Comparison of ENCODE assay signal across 1 fruit fly cellular context in the genomic region with DNA sequence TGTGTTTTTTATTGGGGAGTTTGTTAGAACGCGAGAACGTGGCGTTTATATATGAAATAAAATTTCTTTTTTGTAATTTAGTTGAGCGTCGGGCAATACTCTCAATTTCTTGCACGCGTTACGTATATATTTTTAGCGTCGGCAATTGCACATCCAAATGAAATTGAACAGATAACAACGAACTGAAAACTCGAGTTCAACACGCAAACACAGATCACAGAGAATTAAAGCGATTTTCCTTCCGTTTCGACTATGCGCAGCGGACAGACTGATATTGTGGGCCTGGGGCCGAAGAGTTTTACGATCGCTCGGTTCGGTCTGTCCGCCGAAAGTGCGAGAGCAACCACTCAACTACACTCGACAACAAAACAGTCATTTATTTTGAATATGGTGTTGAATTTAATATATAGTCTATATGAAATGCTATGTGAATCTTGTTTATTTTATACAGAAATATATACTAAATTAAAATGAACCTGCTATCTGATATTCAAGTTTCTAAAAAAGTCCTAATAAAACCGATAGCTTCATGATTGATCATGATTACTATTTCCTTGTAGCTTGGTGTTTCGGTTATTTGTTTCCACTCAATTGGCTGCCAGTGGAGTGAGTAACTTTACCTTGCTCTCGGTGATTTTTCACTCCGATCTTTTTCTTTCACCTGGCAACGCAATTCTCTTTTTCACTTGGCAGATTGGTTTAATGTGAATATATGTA.
A peak's percentile ranks its signal among the peaks of the same experiment; 100 is the strongest.
TF ChIP-seq lines count a peak whose summit lies in the region.

TSS of gene CG46456 (minus strand) at position 273 of the 717 bp plus-strand sequence.

TF ChIP-seq in whole organism, embryonic, 481 proteins besides CTCF, POLR2A, EP300 and RAD21 (continued from another document):
- TF ChIP-seq CG1529 (GFP tag; optimal IDR thresholded peaks at IDR 0.05; lab: Kevin White, UChicago): peak; percentile 90
- TF ChIP-seq CG11093 (GFP tag; IDR thresholded peaks at IDR 0.05; lab: Robert Waterston, UW): peak; percentile 85
- TF ChIP-seq CG4404 (GFP tag; IDR thresholded peaks at IDR 0.05; lab: Robert Waterston, UW): peak; percentile 79
- peak; percentile 96 for TF ChIP-seq Oli (tag; optimal IDR thresholded peaks at IDR 0.05; lab: Kevin White, UChicago)
- TF ChIP-seq dmrt99B (tag; optimal IDR thresholded peaks at IDR 0.05; lab: Kevin White, UChicago): peak; percentile 97
- TF ChIP-seq Doc3 (GFP tag; IDR thresholded peaks at IDR 0.05; lab: Robert Waterston, UW; ENCODE audit: partially characterized antibody): no peak
- peak; percentile 96 for TF ChIP-seq CG6854 (GFP tag; optimal IDR thresholded peaks at IDR 0.05; lab: Kevin White, UChicago)
- peak; percentile 77 for TF ChIP-seq ssp (GFP tag; IDR thresholded peaks at IDR 0.05; lab: Robert Waterston, UW)
- peak; percentile 77 for TF ChIP-seq CG10462 (GFP tag; optimal IDR thresholded peaks at IDR 0.05; lab: Kevin White, UChicago)
- peak; percentile 64 to 76 for TF ChIP-seq Pdp1 (GFP tag; optimal IDR thresholded peaks at IDR 0.05; lab: Kevin White, UChicago)
- TF ChIP-seq CG6765 (GFP tag; optimal IDR thresholded peaks at IDR 0.05; lab: Kevin White, UChicago): peak; percentile 91
- TF ChIP-seq dan (GFP tag; IDR thresholded peaks at IDR 0.05; lab: Robert Waterston, UW): no peak
- TF ChIP-seq CG30403 (GFP tag; optimal IDR thresholded peaks at IDR 0.05; lab: Kevin White, UChicago): peak; percentile 93
- TF ChIP-seq zf30C (GFP tag; optimal IDR thresholded peaks at IDR 0.05; lab: Kevin White, UChicago): no peak
- peak; percentile 60 for TF ChIP-seq CG4617 (GFP tag; optimal IDR thresholded peaks at IDR 0.05; lab: Kevin White, UChicago; ENCODE audit: borderline replicate concordance)
- TF ChIP-seq Atf-2 (GFP tag; optimal IDR thresholded peaks at IDR 0.05; lab: Kevin White, UChicago): peak; percentile 32
- TF ChIP-seq her (GFP tag; optimal IDR thresholded peaks at IDR 0.05; lab: Kevin White, UChicago): no peak
- peak; percentile 87 for TF ChIP-seq gce (GFP tag; IDR thresholded peaks at IDR 0.05; lab: Robert Waterston, UW)
- peak; percentile 87 for TF ChIP-seq Nf-YB (GFP tag; optimal IDR thresholded peaks at IDR 0.05; lab: Kevin White, UChicago)
- peak; percentile 84 for TF ChIP-seq Usf (GFP tag; optimal IDR thresholded peaks at IDR 0.05; lab: Kevin White, UChicago)
- TF ChIP-seq CG17361 (GFP tag; IDR thresholded peaks at IDR 0.05; lab: Robert Waterston, UW): peak; percentile 94
- peak; percentile 89 for TF ChIP-seq kah (GFP tag; optimal IDR thresholded peaks at IDR 0.05; lab: Kevin White, UChicago)
- TF ChIP-seq CG2199 (GFP tag; IDR thresholded peaks at IDR 0.05; lab: Robert Waterston, UW): no peak; the same call in 1 of the 3 replicates
- TF ChIP-seq Hr3 (GFP tag; optimal IDR thresholded peaks at IDR 0.05; lab: Kevin White, UChicago): peak; percentile 87
- TF ChIP-seq Blimp-1 (GFP tag; optimal IDR thresholded peaks at IDR 0.05; lab: Kevin White, UChicago): peak; percentile 95
- no peak for TF ChIP-seq pan (optimal IDR thresholded peaks at IDR 0.05; lab: Kevin White, UChicago)
- peak in 1 of 2 experiments; percentile 95 for TF ChIP-seq pan (GFP tag; optimal IDR thresholded peaks at IDR 0.05 in 1 of 2, IDR thresholded peaks at IDR 0.05 in 1 of 2)
- TF ChIP-seq CG2712 (tag; optimal IDR thresholded peaks at IDR 0.05; lab: Kevin White, UChicago): peak; percentile 98
